Fruit fly (Drosophila melanogaster): ENCODE results near the gene CG43120.

The CG43120 gene

DNA sequence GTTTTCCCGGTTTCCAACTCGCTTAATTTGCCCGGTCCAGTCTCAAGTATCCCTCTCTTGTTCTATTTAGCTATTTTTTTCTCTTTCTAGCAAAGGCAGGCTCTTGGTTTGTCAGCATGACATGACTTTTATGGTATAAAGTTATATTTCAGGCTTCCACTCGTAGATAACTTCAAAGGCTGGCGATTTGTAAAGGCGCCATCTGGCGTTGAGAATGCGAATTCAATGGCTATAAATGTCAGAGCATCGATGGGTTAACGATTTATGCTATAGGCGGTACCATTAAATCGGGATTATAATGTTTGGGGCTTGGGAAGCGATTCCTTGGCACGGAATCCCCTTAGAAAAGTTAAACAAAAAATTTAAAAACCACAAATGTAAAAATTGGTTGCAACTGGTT lies 16.3 kb upstream of the CG43120 start:
- TF ChIP-seq sage (GFP tag; optimal IDR thresholded peaks at IDR 0.05), result no peak
- TF ChIP-seq rgr (GFP tag; optimal IDR thresholded peaks at IDR 0.05), result no peak
- no peak for TF ChIP-seq dsf (GFP tag; optimal IDR thresholded peaks at IDR 0.05; ENCODE audit: borderline replicate concordance)
- TF ChIP-seq dmrt93B (GFP tag; optimal IDR thresholded peaks at IDR 0.05), result no peak
- TF ChIP-seq Hr78 (GFP tag; optimal IDR thresholded peaks at IDR 0.05), result no peak
- no peak for TF ChIP-seq pan (optimal IDR thresholded peaks at IDR 0.05)
- TF ChIP-seq lola (GFP tag; optimal IDR thresholded peaks at IDR 0.05), result no peak
- TF ChIP-seq Dfd (GFP tag; optimal IDR thresholded peaks at IDR 0.05), result no peak
- TF ChIP-seq Vsx2 (GFP tag; optimal IDR thresholded peaks at IDR 0.05; ENCODE audit: partially characterized antibody), result no peak
- TF ChIP-seq jim (GFP tag; optimal IDR thresholded peaks at IDR 0.05), result no peak
- TF ChIP-seq fru (GFP tag; optimal IDR thresholded peaks at IDR 0.05), result no peak
- TF ChIP-seq OdsH (GFP tag; optimal IDR thresholded peaks at IDR 0.05), result no peak
- no peak for TF ChIP-seq dl (GFP tag; optimal IDR thresholded peaks at IDR 0.05; ENCODE audit: insufficient read depth in 1 of 2, partially characterized antibody in 2 of 2)
- no peak for TF ChIP-seq h (GFP tag; optimal IDR thresholded peaks at IDR 0.05)

- peak; percentile 36 for TF ChIP-seq h (GFP tag; optimal IDR thresholded peaks at IDR 0.05)
- TF ChIP-seq OdsH (GFP tag; optimal IDR thresholded peaks at IDR 0.05), result peak; percentile 12
- no peak for TF ChIP-seq Hr83 (GFP tag; optimal IDR thresholded peaks at IDR 0.05; ENCODE audit: poor library complexity, severe bottlenecking)
- peak in 1 of 2 experiments; percentile 1 for TF ChIP-seq foxo (GFP tag; optimal IDR thresholded peaks at IDR 0.05)
- no peak for TF ChIP-seq tai (GFP tag; optimal IDR thresholded peaks at IDR 0.05)
- TF ChIP-seq usp (GFP tag; optimal IDR thresholded peaks at IDR 0.05), result no peak
- peak; percentile 3 for TF ChIP-seq br (GFP tag; optimal IDR thresholded peaks at IDR 0.05)
- TF ChIP-seq dmrt93B (GFP tag; optimal IDR thresholded peaks at IDR 0.05), result peak; percentile 36
- peak; percentile 6 for TF ChIP-seq brk (GFP tag; optimal IDR thresholded peaks at IDR 0.05)
- no peak for TF ChIP-seq HLH106 (tag; optimal IDR thresholded peaks at IDR 0.05)
- TF ChIP-seq Sp1 (GFP tag; optimal IDR thresholded peaks at IDR 0.05), result peak; percentile 30
- TF ChIP-seq ey (GFP tag; optimal IDR thresholded peaks at IDR 0.05), result no peak
- no peak for TF ChIP-seq Rel (GFP tag; optimal IDR thresholded peaks at IDR 0.05)
- no peak for TF ChIP-seq Rel (tag; optimal IDR thresholded peaks at IDR 0.05)
- TF ChIP-seq rgr (GFP tag; optimal IDR thresholded peaks at IDR 0.05), result peak; percentile 55
- TF ChIP-seq CG32264 (GFP tag; optimal IDR thresholded peaks at IDR 0.05), result no peak
- TF ChIP-seq Hnf4 (GFP tag; optimal IDR thresholded peaks at IDR 0.05), result peak; percentile 3
Measured at dm6 chr3L:14366124-14366523, 15.6 kb upstream of the CG43120 start.

dm6 chr3L:14369607-14370006 lies 12.1 kb upstream of the CG43120 start, which contains the start of gene CG13481:
TSS of gene CG13481 (minus strand) at chr3L:14369707.
- TF ChIP-seq Vsx2 (GFP tag; optimal IDR thresholded peaks at IDR 0.05; ENCODE audit: partially characterized antibody), result no peak
- TF ChIP-seq pan (optimal IDR thresholded peaks at IDR 0.05), result no peak
- TF ChIP-seq CG32264 (GFP tag; optimal IDR thresholded peaks at IDR 0.05), result no peak
- no peak for TF ChIP-seq sv (GFP tag; optimal IDR thresholded peaks at IDR 0.05)
- TF ChIP-seq fru (GFP tag; optimal IDR thresholded peaks at IDR 0.05), result no peak
- no peak for TF ChIP-seq usp (GFP tag; optimal IDR thresholded peaks at IDR 0.05)
- TF ChIP-seq dl (GFP tag; optimal IDR thresholded peaks at IDR 0.05; ENCODE audit: insufficient read depth in 1 of 2, partially characterized antibody in 2 of 2), result no peak
- no peak for TF ChIP-seq psq (GFP tag; optimal IDR thresholded peaks at IDR 0.05)
- TF ChIP-seq tai (GFP tag; optimal IDR thresholded peaks at IDR 0.05), result no peak
- no peak for TF ChIP-seq Mio (GFP tag; optimal IDR thresholded peaks at IDR 0.05)
- no peak for TF ChIP-seq woc (GFP tag; optimal IDR thresholded peaks at IDR 0.05)
- no peak for TF ChIP-seq foxo (GFP tag; optimal IDR thresholded peaks at IDR 0.05)
- no peak for TF ChIP-seq Sp1 (GFP tag; optimal IDR thresholded peaks at IDR 0.05)
- TF ChIP-seq h (GFP tag; optimal IDR thresholded peaks at IDR 0.05), result no peak
- TF ChIP-seq N (GFP tag; optimal IDR thresholded peaks at IDR 0.05), result no peak
- TF ChIP-seq rgr (GFP tag; optimal IDR thresholded peaks at IDR 0.05), result no peak
- no peak for TF ChIP-seq Dfd (GFP tag; optimal IDR thresholded peaks at IDR 0.05)
- no peak for TF ChIP-seq Rel (GFP tag; optimal IDR thresholded peaks at IDR 0.05)
- no peak for TF ChIP-seq Rel (tag; optimal IDR thresholded peaks at IDR 0.05)

DNA sequence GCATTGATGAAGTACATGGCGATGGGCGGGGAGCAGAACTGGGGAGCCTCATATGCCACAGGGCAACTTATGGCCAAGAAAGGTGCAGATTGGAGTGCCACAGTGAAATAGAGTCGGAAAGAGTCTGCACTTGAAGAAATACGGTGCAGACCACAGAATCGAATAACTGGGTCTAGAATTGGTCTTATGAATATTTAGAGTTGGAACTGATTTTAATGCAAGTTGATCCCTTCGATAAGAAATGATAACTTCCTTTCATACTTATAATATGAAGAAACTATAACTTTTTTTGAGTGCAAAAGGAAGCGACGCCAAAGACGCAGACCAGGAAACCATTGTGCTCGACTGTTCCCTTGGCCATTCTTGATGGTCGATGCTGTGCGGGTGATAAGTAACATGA lies 7.2 kb upstream of the CG43120 start:
- TF ChIP-seq Hnf4 (GFP tag; optimal IDR thresholded peaks at IDR 0.05) (peak; percentile 52), psq (GFP tag; optimal IDR thresholded peaks at IDR 0.05) (peak; percentile 62), foxo (GFP tag; optimal IDR thresholded peaks at IDR 0.05) (peak in 1 of 2 experiments; percentile 65), sage (GFP tag; optimal IDR thresholded peaks at IDR 0.05) (no peak), CrebA (GFP tag; optimal IDR thresholded peaks at IDR 0.05; ENCODE audit: borderline replicate concordance) (no peak), Sp1 (GFP tag; optimal IDR thresholded peaks at IDR 0.05) (peak; percentile 72), fru (GFP tag; optimal IDR thresholded peaks at IDR 0.05) (peak; percentile 75), dmrt93B (GFP tag; optimal IDR thresholded peaks at IDR 0.05) (no peak), br (GFP tag; optimal IDR thresholded peaks at IDR 0.05) (peak; percentile 65), Mio (GFP tag; optimal IDR thresholded peaks at IDR 0.05) (no peak), OdsH (GFP tag; optimal IDR thresholded peaks at IDR 0.05) (peak; percentile 69), ey (GFP tag; optimal IDR thresholded peaks at IDR 0.05) (peak; percentile 71), woc (GFP tag; optimal IDR thresholded peaks at IDR 0.05) (peak; percentile 50), h (GFP tag; optimal IDR thresholded peaks at IDR 0.05) (peak; percentile 76), HLH106 (tag; optimal IDR thresholded peaks at IDR 0.05) (peak; percentile 63), rgr (GFP tag; optimal IDR thresholded peaks at IDR 0.05) (peak; percentile 59)
